Worm (Caenorhabditis elegans): Measurements from ENCODE around the gene zipt-13.

zipt-13 gene

DNA sequence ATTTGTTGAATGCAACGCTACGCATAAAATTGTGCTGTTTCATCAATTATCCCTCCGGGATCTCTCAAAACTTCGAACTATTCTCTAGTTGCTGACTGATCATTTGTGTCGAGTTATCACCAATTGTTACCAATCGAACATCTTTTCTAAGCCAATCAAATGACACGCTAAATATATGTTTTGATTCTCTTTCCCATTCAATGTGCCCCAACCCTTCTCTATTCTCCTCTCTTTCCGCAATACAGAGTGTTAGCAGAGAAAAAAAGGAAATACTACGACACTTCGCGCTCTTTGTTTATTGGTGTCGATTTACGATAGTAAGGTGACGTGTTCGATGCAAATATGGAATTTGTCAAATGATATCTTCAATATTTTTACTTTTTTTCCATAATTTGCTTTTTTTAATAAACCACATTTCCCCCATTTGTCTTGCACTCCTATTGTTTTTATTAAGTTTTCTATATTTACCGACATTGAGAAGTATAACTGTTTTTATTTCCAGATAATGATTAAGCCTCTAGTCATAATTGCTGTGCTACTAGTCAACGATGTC lies 39.5 kb downstream of the zipt-13 start, which contains the start of gene nucb-1:
Gene nucb-1 (plus strand): TSS at position 503 of the 553 bp plus-strand sequence.
- TF ChIP-seq hmg-4 (GFP tag; optimal IDR thresholded peaks at IDR 0.05) (peak; percentile 5), ceh-13 (GFP tag; optimal IDR thresholded peaks at IDR 0.05) (no peak), scrt-1 (GFP tag; IDR thresholded peaks at IDR 0.05) (no peak)

- TF ChIP-seq scrt-1 (GFP tag; IDR thresholded peaks at IDR 0.05) = no peak
- no peak for TF ChIP-seq hmg-4 (GFP tag; optimal IDR thresholded peaks at IDR 0.05)
Measured at ce11 chrX:10194327-10195096, 42.2 kb downstream of the zipt-13 start, which contains the start of gene myrf-2. Gene myrf-2, minus strand, starts transcription at chrX:10194377.

ce11 chrX:10189805-10190204 lies 46.9 kb downstream of the zipt-13 start:
- no peak for TF ChIP-seq tbx-37 (GFP tag; conservative IDR thresholded peaks at IDR 0.05)
- TF ChIP-seq aly-1 (tag; optimal IDR thresholded peaks at IDR 0.05) = no peak
- TF ChIP-seq flt-1 (GFP tag; IDR thresholded peaks at IDR 0.05) = no peak
- TF ChIP-seq sea-1 (GFP tag; conservative IDR thresholded peaks at IDR 0.05) = no peak
- no peak for TF ChIP-seq scrt-1 (GFP tag; IDR thresholded peaks at IDR 0.05)
- no peak for TF ChIP-seq tra-4 (tag; optimal IDR thresholded peaks at IDR 0.05)
- TF ChIP-seq hnd-1 (tag; optimal IDR thresholded peaks at IDR 0.05) = no peak
- no peak for TF ChIP-seq ceh-13 (GFP tag; optimal IDR thresholded peaks at IDR 0.05)
- TF ChIP-seq tbx-11 (GFP tag; IDR thresholded peaks at IDR 0.05) = no peak
- no peak for TF ChIP-seq B0310.2 (tag; optimal IDR thresholded peaks at IDR 0.05)
- no peak for TF ChIP-seq F13C5.2 (tag; optimal IDR thresholded peaks at IDR 0.05)
- TF ChIP-seq ceh-36 (tag; optimal IDR thresholded peaks at IDR 0.05) = no peak
- TF ChIP-seq ama-1 (optimal IDR thresholded peaks at IDR 0.05) = no peak
- no peak for TF ChIP-seq ets-7 (tag; optimal IDR thresholded peaks at IDR 0.05)

DNA sequence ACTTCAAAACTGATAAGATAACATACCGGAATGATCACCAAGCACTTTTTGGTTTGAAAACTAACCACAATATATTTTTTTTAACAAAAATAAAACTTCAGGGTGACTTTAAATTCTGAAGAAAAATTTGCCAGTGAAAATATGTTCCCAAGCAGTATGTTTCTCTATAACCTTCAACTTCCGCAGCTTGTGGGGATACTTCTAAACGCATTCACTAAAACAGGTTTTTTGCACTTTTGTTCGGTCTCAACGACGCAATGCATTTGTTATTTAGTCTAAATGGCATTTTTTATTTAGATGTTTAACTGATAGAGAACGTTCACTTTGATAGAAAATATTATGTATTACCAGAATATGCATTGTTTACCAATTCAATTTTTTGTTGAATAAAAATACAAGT lies 47.5 kb downstream of the zipt-13 start:
- no peak for TF ChIP-seq hmg-4 (GFP tag; optimal IDR thresholded peaks at IDR 0.05)

- TF ChIP-seq scrt-1 (GFP tag; IDR thresholded peaks at IDR 0.05) (no peak), ets-7 (tag; optimal IDR thresholded peaks at IDR 0.05) (peak; percentile 42), tbx-11 (GFP tag; IDR thresholded peaks at IDR 0.05) (no peak), sea-1 (GFP tag; conservative IDR thresholded peaks at IDR 0.05) (peak; percentile 55; the same call in 1 of the 2 replicates), flt-1 (GFP tag; IDR thresholded peaks at IDR 0.05) (0 out of 2 replicates have a peak, but pooled peaks have one; percentile 14), hmg-4 (GFP tag; optimal IDR thresholded peaks at IDR 0.05) (peak; percentile 97), tbx-37 (GFP tag; conservative IDR thresholded peaks at IDR 0.05) (no peak), ceh-13 (GFP tag; optimal IDR thresholded peaks at IDR 0.05) (no peak), F13C5.2 (tag; optimal IDR thresholded peaks at IDR 0.05) (peak; percentile 47), aly-1 (tag; optimal IDR thresholded peaks at IDR 0.05) (peak; percentile 75), pes-1 (GFP tag; IDR thresholded peaks at IDR 0.05) (no peak), ceh-36 (tag; optimal IDR thresholded peaks at IDR 0.05) (no peak), tra-4 (tag; optimal IDR thresholded peaks at IDR 0.05) (no peak), hmbx-1 (tag; optimal IDR thresholded peaks at IDR 0.05) (no peak), ama-1 (optimal IDR thresholded peaks at IDR 0.05) (no peak), B0310.2 (tag; optimal IDR thresholded peaks at IDR 0.05) (peak; percentile 82), hnd-1 (tag; optimal IDR thresholded peaks at IDR 0.05) (no peak)
Measured at ce11 chrX:10188493-10188895, 48.2 kb downstream of the zipt-13 start.

DNA sequence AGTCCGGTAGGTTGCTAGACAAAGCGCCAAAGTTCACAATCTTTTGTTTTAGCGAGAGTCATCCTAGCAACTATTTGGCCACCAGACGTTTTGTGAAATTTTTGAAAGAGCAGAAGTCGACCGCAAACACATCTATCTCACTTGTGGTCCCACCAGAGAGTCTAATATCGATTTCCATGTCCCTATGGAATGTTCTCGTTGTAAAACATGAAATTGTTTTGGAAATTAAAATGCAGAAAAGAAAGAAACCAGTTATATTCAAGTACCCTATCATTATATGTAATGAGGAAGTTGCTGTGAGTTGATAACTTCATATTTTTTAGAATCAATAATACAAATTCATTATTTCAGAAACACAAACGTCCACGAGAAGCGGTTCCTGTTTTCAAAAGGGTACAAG lies 52.0 kb downstream of the zipt-13 start:
- TF ChIP-seq flt-1 (GFP tag; IDR thresholded peaks at IDR 0.05) (no peak), hmbx-1 (tag; optimal IDR thresholded peaks at IDR 0.05) (no peak), hmg-4 (GFP tag; optimal IDR thresholded peaks at IDR 0.05) (no peak), aly-1 (tag; optimal IDR thresholded peaks at IDR 0.05) (no peak), tra-4 (tag; optimal IDR thresholded peaks at IDR 0.05) (no peak), ceh-36 (tag; optimal IDR thresholded peaks at IDR 0.05) (no peak), ama-1 (optimal IDR thresholded peaks at IDR 0.05) (no peak), scrt-1 (GFP tag; IDR thresholded peaks at IDR 0.05) (no peak), B0310.2 (tag; optimal IDR thresholded peaks at IDR 0.05) (no peak), sea-1 (GFP tag; conservative IDR thresholded peaks at IDR 0.05) (no peak), pes-1 (GFP tag; IDR thresholded peaks at IDR 0.05) (no peak), hnd-1 (tag; optimal IDR thresholded peaks at IDR 0.05) (no peak), tbx-11 (GFP tag; IDR thresholded peaks at IDR 0.05) (no peak), tbx-37 (GFP tag; conservative IDR thresholded peaks at IDR 0.05) (no peak), ceh-13 (GFP tag; optimal IDR thresholded peaks at IDR 0.05) (no peak), ets-7 (tag; optimal IDR thresholded peaks at IDR 0.05) (no peak), F13C5.2 (tag; optimal IDR thresholded peaks at IDR 0.05) (no peak)
